Fruit fly (Drosophila melanogaster): ENCODE data around the gene sesB.

sesB gene

DNA sequence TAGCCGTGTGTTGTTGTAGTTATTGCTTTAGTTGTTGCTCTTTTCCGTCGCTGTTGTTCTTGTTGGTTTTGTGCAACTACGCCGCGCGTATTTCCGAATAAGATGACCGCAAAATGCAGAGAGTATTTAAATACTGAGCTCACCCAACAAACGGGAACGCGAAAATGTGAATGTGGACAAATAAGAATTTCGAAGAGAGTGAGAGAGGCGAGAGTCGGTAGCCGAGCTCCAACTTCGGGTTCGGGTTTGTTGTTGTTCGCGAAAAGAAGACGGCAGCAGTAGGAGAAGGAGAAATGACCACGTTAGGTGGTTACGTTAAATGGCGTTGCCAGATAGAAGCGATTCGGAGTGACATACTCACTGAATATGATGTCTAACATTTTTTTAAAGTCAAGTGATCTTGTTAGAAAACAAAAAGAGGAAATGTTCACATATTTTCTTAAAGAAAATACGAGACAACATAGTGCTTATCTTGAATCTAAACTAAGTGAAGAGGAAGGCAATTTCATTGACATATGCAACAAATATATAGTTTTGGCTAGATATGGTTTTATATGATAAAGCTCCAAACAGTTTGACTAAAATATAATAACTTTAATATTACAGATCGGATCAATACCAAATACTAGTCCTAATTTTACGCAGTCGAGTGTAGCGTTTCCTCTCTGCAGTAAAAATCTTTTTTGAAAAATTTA, 20.1 kb upstream of the sesB start:
- TF ChIP-seq CG17801 (GFP tag; optimal IDR thresholded peaks at IDR 0.05; ENCODE audit: partially characterized antibody), result peak; percentile 67

DNA sequence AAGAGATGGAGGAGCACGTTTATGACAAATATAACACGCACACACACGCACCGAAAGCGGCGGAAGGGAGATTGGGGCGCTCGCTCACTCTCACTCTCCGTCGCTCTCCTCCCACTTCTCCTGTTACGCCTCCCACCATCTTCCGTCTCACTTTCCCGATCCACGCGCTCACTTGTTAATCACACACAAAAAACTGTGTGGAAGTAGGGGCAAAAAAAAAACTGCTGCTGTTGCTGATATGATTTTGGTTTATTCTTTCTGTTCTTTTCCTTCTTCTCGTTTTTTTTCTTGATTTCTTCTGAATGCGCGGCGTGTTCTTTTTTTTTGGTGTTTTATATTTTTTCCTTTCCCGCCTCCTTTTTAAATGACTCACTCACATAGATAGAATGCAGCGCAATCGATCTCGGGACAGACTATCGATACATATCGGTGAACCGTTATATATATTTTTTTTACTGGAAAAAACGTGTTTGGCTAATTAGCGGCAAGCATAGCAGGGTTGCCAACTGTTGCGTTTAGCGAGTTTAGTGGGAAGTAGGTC, 19.0 kb upstream of the sesB start:
- TF ChIP-seq CG17801 (GFP tag; optimal IDR thresholded peaks at IDR 0.05; ENCODE audit: partially characterized antibody), result peak; percentile 78

DNA sequence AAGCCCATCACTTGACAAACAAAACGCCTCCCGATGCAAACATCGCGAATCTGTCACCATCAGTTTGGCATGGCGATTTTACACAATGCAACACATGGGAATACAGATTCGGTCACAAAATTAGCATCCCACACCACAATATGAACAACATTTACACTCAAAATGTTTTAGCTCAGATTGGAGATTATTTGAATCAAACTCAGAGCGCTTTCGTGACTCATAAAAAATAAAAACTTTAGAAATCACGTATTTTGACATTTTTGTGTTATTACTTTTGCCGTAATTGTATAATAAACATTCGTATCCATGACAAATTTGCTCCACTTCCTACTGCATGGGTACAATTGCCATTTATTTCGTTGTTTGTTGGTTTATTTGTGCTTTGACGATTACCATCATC, 17.3 kb upstream of the sesB start:
- TF ChIP-seq CG17801 (GFP tag; optimal IDR thresholded peaks at IDR 0.05; ENCODE audit: partially characterized antibody), result no peak

DNA sequence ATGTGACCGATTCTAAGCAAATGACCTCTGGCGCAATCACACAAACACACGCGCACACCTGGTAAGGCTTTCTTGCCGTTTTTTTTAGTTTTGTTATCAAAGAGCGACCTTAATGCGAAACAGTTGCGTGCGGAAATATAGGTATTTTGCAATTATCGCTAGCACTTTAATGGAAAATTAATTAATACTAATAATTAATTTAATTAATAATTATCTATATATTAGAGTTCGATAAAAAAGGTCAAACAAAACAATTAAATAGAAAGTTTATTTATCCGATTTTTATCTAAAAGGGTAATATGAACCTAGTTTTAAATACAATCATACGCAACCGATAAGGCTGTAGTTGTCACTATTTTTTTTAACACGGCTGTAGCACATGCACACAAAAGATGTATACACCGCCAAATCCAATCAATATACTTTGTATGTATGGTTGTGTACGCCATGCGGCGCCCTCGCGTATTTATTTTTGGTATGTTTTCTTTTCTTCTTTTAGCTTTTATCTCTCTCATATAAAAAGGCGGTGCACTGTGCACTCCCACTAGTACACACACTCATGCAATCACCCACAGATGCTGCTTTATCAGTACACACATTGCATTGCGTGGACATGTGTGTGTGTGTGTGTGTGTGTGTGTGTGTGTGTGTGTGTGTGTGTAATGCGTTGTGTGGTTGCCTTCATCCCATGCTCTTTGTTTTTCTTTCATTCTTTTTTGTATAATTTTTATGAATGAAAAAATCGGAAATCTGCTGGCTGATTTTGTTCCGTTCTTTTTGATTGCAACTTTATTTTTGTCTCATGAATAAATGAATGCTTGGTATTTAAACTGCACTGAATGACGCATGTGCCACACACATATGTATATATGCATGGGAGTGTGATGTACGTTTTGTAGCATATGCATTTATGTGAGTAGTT, 16.0 kb upstream of the sesB start:
- peak; percentile 42 for TF ChIP-seq CG17801 (GFP tag; optimal IDR thresholded peaks at IDR 0.05; ENCODE audit: partially characterized antibody)

DNA sequence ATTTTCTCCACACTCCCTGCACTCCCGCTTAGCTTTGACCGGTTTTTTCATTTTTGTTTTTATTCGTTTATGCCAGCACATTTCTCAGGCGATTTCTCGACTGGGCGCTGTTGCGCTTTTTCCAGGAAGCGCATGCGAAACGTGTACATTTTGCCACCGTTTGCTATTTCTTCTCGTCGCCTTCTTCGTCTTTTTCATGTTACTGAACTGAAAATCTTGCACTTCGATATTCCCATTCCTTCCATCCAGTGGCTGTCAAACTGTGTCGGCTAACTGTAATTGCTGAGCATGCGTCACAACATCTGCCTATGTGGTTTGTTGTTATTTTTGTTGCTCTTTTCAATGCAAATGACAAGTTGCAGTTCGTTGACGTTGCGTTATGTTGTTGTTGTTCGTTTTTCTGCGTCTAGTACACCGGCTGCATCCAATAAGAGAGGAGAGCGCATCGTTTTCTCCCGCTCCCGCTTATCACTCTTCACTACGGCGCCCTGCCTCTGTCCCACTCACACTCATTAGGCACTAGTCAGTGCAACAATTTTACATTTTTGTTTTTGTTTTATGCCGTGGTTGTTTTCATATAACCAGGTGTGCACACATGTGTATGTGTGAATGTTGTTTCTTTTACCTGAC, 15.2 kb upstream of the sesB start:
- TF ChIP-seq CG17801 (GFP tag; optimal IDR thresholded peaks at IDR 0.05; ENCODE audit: partially characterized antibody), result no peak

DNA sequence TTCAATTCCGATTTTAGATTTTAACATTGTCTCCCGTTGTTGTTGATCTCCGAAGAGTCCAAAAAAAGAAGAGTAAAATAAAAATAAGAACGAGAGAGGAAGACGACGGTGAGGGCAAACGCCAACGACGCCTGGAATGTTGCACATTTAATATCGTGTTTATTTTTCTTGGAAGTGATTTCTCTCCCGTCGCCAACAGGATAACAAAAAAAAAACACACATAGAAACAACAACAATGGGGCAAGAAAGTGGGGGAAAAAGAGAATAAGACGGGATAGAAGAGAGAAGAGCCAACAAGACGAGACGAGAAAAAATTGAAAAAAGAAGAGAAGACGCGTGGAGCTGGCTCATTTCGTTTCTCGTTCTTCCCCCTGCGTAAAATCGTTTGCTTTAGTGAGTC, 14.3 kb upstream of the sesB start:
- TF ChIP-seq CG17801 (GFP tag; optimal IDR thresholded peaks at IDR 0.05; ENCODE audit: partially characterized antibody), result no peak

DNA sequence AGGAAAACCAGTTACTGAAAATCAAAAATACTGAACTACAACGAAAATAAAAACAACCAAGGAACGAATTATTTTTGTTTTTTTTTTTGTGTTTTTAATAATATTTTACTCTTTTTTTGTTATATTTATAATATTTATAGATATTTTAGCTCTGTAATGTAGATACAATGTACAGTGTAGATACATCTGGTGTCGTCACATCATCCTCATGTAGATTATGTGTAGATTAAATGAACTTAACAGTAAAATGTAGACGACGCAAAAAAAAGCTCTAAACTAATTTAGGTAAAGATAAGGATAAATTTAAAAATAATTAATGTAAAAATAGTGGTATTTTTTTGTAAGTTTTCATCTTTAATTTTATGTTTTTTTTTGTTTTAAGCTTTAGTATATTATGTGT, 2.5 kb upstream of the sesB start:
- no peak for TF ChIP-seq CG17801 (GFP tag; optimal IDR thresholded peaks at IDR 0.05; ENCODE audit: partially characterized antibody)

DNA sequence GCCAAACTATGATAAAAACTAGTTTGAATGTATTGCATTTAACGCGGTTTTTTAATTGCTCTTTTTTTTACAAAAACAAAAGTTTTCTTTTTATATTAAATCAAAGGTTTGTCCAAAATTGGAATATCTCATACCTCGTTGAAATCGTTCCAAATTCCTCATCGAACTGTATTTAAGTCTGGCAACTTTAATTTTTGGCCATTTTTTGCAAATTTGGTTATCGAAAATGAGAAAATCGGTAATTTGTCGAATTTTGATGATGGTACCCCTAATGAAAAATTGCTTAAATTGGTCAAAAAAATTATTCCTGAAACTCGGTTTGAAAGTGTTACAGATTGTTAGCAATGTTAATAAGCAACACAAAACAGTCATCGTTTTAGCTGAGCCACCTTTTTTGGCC, 594 bp upstream of the sesB start:
- TF ChIP-seq CG17801 (GFP tag; optimal IDR thresholded peaks at IDR 0.05; ENCODE audit: partially characterized antibody), result no peak

DNA sequence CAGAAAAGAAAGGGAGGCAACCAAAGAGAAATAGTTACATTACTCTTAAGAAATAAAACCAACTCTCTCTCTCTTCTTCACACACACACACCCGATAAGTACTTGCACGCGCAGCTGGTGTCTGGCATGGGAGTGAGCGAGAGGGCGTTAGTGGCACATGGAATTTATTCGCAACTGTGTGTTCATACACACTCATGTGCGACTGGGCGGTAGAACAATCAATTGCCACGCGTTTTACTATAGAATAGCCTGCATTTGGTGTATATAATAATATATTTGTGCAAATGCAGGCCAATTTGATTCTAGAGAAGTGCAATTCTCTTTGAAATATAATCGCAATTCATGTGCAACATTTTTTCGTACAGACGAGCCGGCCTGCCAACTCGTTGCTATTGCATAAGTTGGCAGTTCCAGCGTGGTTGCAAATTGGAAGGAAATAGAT, 817 bp downstream of the sesB start:
- no peak for TF ChIP-seq CG17801 (GFP tag; optimal IDR thresholded peaks at IDR 0.05; ENCODE audit: partially characterized antibody)

DNA sequence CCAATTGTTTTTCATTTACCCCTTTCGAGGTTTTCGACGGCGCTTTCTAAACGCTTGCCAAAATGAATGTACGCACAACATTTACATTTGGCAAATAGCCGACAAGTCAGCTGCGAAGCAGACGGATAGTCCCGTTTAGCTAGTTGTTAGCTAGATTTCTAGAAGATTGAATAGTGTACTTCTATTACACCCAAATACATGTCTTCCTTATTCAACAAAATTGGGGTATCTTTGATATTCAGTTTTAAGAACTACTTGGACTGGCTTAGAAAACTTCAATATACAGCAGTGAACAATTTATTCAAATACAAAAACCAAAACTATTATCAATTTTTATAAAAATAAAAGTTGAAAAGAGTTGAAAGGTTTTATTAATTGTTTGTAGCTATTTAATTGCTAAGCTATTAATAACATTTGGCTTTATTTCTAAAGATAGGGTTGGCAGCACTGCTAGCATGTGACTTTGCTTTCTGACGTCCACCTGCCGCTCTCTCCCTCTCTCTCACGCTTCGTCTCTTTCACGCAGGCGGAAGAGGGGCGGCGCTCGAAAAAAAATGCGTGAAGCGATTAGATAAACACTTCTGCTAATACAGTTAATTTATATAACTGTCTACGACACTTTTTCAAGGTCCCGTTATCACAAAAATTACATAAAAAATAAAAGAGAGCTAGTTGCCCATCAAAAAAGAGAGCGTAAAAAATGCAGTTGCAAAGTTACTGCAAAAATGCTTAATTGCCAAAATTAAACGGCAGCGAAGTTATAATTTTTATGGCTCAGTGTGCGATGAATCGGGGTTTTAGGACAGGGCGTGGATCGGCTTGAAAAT, 1.7 kb downstream of the sesB start:
- TF ChIP-seq CG17801 (GFP tag; optimal IDR thresholded peaks at IDR 0.05; ENCODE audit: partially characterized antibody), result no peak

DNA sequence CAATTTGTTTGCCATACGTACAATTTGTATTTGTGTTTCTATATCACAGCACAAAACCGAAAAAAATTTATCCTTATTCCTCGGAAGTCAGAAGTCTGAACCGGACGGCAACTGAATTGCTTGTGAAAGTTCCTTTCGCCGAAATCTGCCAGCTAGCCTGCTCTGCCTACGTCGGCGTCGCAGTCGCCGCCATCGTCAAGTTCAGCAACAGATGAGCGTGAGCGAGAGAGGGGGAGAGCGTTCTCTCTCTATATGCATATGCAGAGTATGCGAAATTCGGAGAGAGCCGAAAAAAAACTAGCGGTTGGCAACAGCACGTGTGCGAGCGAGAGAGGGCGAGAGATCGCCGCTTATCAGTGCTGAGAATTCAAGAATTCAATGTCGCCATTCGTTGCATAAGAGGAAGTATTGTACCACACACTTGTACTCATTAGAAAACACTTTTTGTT, 2.4 kb downstream of the sesB start:
- no peak for TF ChIP-seq CG17801 (GFP tag; optimal IDR thresholded peaks at IDR 0.05; ENCODE audit: partially characterized antibody)

DNA sequence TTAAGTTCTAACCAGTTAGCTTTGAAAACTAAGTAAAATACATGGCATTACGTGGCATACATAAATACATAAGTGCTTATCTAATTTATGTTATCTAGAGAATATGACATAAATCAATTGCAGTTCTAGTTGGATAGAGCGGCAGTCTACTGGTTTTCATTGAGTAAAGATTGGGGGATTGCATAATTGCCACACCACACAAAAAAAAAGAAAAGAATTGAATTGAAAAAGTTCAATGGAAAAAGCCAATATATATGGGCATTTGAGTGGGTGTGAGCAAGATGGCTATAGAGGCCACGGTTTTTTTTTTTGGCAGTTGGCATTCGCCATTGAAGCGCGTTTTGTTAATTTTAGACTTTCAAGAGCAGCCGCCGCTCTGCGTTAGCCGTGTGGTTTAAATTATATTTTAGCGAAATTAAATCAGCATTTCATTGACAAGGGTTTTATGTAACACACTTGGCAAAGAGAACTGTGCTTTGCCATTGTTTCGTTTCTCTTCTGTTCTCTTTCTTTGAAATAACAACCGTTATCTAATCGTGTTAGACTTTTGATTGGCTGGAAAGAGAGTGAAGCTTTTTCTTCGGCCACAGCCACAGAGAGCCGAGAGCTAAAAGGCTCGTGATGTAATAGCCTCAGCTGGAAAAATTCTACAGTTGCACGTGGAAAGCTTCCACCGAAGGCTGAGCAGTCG, 3.2 kb downstream of the sesB start:
- TF ChIP-seq CG17801 (GFP tag; optimal IDR thresholded peaks at IDR 0.05; ENCODE audit: partially characterized antibody), result no peak

DNA sequence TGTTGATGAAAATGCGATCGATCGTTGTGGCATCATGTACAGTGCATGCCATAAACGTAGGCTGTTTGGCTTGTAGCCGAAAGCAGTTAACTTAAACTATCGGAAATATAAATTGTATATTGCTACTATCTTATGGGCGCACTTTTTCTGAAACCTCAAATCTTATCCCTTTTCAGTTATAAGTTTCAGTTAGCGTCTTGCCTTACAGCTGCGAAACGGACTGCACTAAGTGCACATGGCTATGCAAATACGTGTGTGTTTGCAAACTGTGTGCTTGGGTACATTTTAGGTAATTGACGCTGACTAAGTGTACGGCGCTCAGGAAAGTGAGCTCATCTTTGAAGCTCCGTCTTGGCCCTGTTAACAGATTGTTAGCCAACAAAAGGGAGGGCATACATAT, 11.1 kb downstream of the sesB start:
- peak; percentile 73 for TF ChIP-seq CG17801 (GFP tag; optimal IDR thresholded peaks at IDR 0.05; ENCODE audit: partially characterized antibody)
